Worm (Caenorhabditis elegans): ENCODE data around the gene F35E8.10.

F35E8.10 gene

DNA sequence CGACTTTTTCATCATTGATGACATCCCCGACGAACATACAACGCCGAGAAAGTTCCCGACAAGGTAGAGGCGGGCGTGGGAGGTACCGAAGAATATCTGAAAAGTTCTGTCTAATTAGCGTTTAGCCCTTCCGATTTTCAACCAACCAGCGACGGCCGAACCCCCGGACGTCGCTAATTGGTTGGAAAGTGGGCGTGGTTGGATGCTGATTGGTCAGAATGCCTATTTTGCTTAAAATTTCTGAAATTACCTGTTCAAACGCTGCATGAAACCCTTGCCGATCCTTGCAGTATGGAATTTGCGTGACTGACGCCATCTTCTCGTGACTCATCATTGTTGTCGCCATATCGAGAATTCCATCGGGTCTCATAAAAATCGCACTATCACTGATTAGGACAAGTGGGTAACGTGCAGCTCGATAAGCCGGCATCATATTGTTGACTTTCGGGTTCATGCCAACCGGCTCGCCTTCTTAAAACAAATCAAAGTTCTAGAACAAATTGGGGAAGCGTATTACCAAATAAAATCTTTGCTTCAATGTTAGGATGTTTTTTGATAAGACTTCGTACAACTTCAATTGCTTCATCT, 32.4 kb downstream of the F35E8.10 start (continued):
- no peak for TF ChIP-seq Y75B8A.6 (GFP tag; IDR thresholded peaks at IDR 0.05)
- TF ChIP-seq saeg-2 (GFP tag; IDR thresholded peaks at IDR 0.05), result no peak
- no peak for TF ChIP-seq F26F4.8 (GFP tag; conservative IDR thresholded peaks at IDR 0.05)
- TF ChIP-seq fos-1 (tag; optimal IDR thresholded peaks at IDR 0.05), result no peak
- no peak for TF ChIP-seq zag-1 (tag; optimal IDR thresholded peaks at IDR 0.05)
- TF ChIP-seq fkh-10 (GFP tag; optimal IDR thresholded peaks at IDR 0.05), result no peak
- TF ChIP-seq php-3 (GFP tag; IDR thresholded peaks at IDR 0.05), result peak; percentile 60; the same call in 1 of the 2 replicates
- TF ChIP-seq aly-2 (tag; optimal IDR thresholded peaks at IDR 0.05), result no peak
- no peak for TF ChIP-seq mdt-29 (GFP tag; IDR thresholded peaks at IDR 0.05)
- TF ChIP-seq ztf-7 (tag; optimal IDR thresholded peaks at IDR 0.05), result no peak
- no peak for TF ChIP-seq dmd-8 (GFP tag; IDR thresholded peaks at IDR 0.05)
- TF ChIP-seq madf-9 (GFP tag; conservative IDR thresholded peaks at IDR 0.05), result no peak
- no peak for TF ChIP-seq daf-19 (GFP tag; conservative IDR thresholded peaks at IDR 0.05)
- no peak for TF ChIP-seq attf-4 (tag; optimal IDR thresholded peaks at IDR 0.05)
- TF ChIP-seq snpc-1.2 (GFP tag; IDR thresholded peaks at IDR 0.05), result no peak
- TF ChIP-seq ZK337.2 (GFP tag; IDR thresholded peaks at IDR 0.05), result no peak
- no peak for TF ChIP-seq R02D3.7 (tag; optimal IDR thresholded peaks at IDR 0.05)
- TF ChIP-seq mxl-3 (GFP tag; optimal IDR thresholded peaks at IDR 0.05), result peak; percentile 48
- TF ChIP-seq egl-27 (tag; optimal IDR thresholded peaks at IDR 0.05), result no peak
- no peak for TF ChIP-seq F44E2.7 (GFP tag; IDR thresholded peaks at IDR 0.05)
- no peak for TF ChIP-seq D1046.2 (GFP tag; IDR thresholded peaks at IDR 0.05)
- no peak for TF ChIP-seq ceh-28 (tag; optimal IDR thresholded peaks at IDR 0.05)
- no peak for TF ChIP-seq nhr-102 (tag; optimal IDR thresholded peaks at IDR 0.05)
- peak; percentile 32 for TF ChIP-seq nhr-77 (tag; optimal IDR thresholded peaks at IDR 0.05)
- no peak for TF ChIP-seq hmg-1.1 (GFP tag; IDR thresholded peaks at IDR 0.05)
- TF ChIP-seq mdl-1 (tag; optimal IDR thresholded peaks at IDR 0.05), result peak in 1 of 2 experiments; percentile 29
- no peak for TF ChIP-seq daf-16 (GFP tag; optimal IDR thresholded peaks at IDR 0.05)
- peak; percentile 87 for TF ChIP-seq daf-16 (tag; optimal IDR thresholded peaks at IDR 0.05)
- no peak for TF ChIP-seq lsy-2 (tag; optimal IDR thresholded peaks at IDR 0.05)
- TF ChIP-seq nhr-48 (tag; optimal IDR thresholded peaks at IDR 0.05), result no peak
- peak; percentile 79 for TF ChIP-seq hlh-11 (tag; optimal IDR thresholded peaks at IDR 0.05)
- TF ChIP-seq daf-12 (tag; optimal IDR thresholded peaks at IDR 0.05), result no peak
- no peak for TF ChIP-seq nhr-42 (GFP tag; IDR thresholded peaks at IDR 0.05)
- no peak for TF ChIP-seq zip-2 (tag; optimal IDR thresholded peaks at IDR 0.05)
- TF ChIP-seq lin-15B (tag; optimal IDR thresholded peaks at IDR 0.05), result no peak
- no peak for TF ChIP-seq Y48G9A.11 (GFP tag; IDR thresholded peaks at IDR 0.05)
- peak; percentile 49 for TF ChIP-seq hlh-30 (tag; optimal IDR thresholded peaks at IDR 0.05; ENCODE audit: insufficient read depth)
- no peak for TF ChIP-seq zfp-3 (GFP tag; conservative IDR thresholded peaks at IDR 0.05)
- no peak for TF ChIP-seq spr-3 (GFP tag; optimal IDR thresholded peaks at IDR 0.05)
- no peak for TF ChIP-seq ama-1 (optimal IDR thresholded peaks at IDR 0.05)

DNA sequence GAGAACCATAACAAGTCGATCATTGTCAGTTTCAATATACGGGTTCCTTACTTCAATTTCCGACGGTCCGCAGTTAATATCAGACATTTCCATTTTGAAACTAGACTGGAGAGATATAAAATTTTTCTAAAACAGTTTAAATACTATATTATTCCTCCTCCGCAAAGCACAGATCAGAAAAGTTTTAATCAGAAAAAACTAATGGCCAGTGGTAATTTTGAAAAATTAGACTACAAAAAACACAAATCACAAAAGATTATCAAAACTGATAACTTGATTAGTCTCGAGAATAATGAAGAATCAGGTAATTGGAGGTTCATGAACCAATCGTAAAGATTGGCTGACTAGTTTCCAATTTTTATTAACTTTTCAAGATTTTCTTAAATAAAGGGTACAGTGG, 34.2 kb downstream of the F35E8.10 start, which contains the start of gene T06C12.9:
Gene T06C12.9 (minus strand): TSS at position 101 of the 400 bp plus-strand sequence.
- TF ChIP-seq hif-1 (tag; optimal IDR thresholded peaks at IDR 0.05) (no peak), nhr-28 (tag; optimal IDR thresholded peaks at IDR 0.05) (peak; percentile 3)

All from whole organism, L4 larva.